ENCODE assay signal across 5 worm cellular contexts in genomic region chrIII:8596692-8597091, ce11.
TF ChIP-seq lines count a peak whose summit lies in the region.

No protein-coding gene starts in this region.

TF ChIP-seq in whole organism, L1 larva, 84 proteins besides CTCF, POLR2A, EP300 and RAD21:
- TF ChIP-seq hpl-2 (GFP tag; optimal IDR thresholded peaks at IDR 0.05; lab: Kevin White, UChicago) (no peak), blmp-1 (tag; optimal IDR thresholded peaks at IDR 0.05; lab: Kevin White, UChicago) (peak; percentile 97)
TF ChIP-seq in whole organism, L1 larva: peak in this region for 1.

TF ChIP-seq in whole organism, L3 larva, 47 proteins besides CTCF, POLR2A, EP300 and RAD21:
- peak; percentile 86 for TF ChIP-seq nhr-23 (tag; optimal IDR thresholded peaks at IDR 0.05; lab: Kevin White, UChicago)
- no peak for TF ChIP-seq unc-62 (GFP tag; optimal IDR thresholded peaks at IDR 0.05; lab: Kevin White, UChicago)

TF ChIP-seq in whole organism, L4 larva, 104 proteins besides CTCF, POLR2A, EP300 and RAD21:
- TF ChIP-seq tra-1 (GFP tag; IDR thresholded peaks at IDR 0.05; lab: Robert Waterston, UW), result no peak
- TF ChIP-seq aha-1 (tag; lab: Kevin White, UChicago), result peak; percentile 38

TF ChIP-seq in whole organism, late embryonic, 69 proteins besides CTCF, POLR2A, EP300 and RAD21:
- TF ChIP-seq ceh-2 (tag; optimal IDR thresholded peaks at IDR 0.05; lab: Kevin White, UChicago) (no peak), ceh-31 (tag; optimal IDR thresholded peaks at IDR 0.05; lab: Kevin White, UChicago) (peak; percentile 0)

TF ChIP-seq in whole organism, mixed stage, embryonic, 35 proteins besides CTCF, POLR2A, EP300 and RAD21:
- peak; percentile 73 for TF ChIP-seq ham-2 (GFP tag; optimal IDR thresholded peaks at IDR 0.05; lab: Kevin White, UChicago)
- peak; percentile 73 for TF ChIP-seq blmp-1 (tag; optimal IDR thresholded peaks at IDR 0.05; lab: Kevin White, UChicago)
- no peak for TF ChIP-seq mab-5 (tag; optimal IDR thresholded peaks at IDR 0.05; lab: Kevin White, UChicago)
- peak; percentile 70 for TF ChIP-seq zip-8 (tag; optimal IDR thresholded peaks at IDR 0.05; lab: Kevin White, UChicago)
- no peak for TF ChIP-seq nhr-2 (tag; optimal IDR thresholded peaks at IDR 0.05; lab: Kevin White, UChicago)
- TF ChIP-seq ceh-83 (GFP tag; optimal IDR thresholded peaks at IDR 0.05; lab: Kevin White, UChicago), result no peak
- no peak for TF ChIP-seq hlh-1 (tag; optimal IDR thresholded peaks at IDR 0.05; lab: Kevin White, UChicago)
- no peak for TF ChIP-seq nhr-28 (tag; optimal IDR thresholded peaks at IDR 0.05; lab: Kevin White, UChicago)
- TF ChIP-seq mls-2 (tag; optimal IDR thresholded peaks at IDR 0.05; lab: Kevin White, UChicago), result no peak
- peak; percentile 27 for TF ChIP-seq ces-1 (GFP tag; optimal IDR thresholded peaks at IDR 0.05; lab: Kevin White, UChicago)

Comparison
In these comparisons a context has a peak if more than half of its experiments do, and no peak if none do; other contexts are left out.
1. Of the 29 proteins assayed by ChIP-seq in both whole organism, L4 larva and whole organism, L1 larva: peak only in whole organism, L4 larva: aha-1; only in whole organism, L1 larva: none; in both: none; in neither: 28.